Fruit fly (Drosophila melanogaster) whole organism, larva: ENCODE measurements around the gene CG4645.

ENCODE experiments used
- noc ChIP-seq: fragments of 200-800 bp; sonication (Bioruptor generic); optimal IDR thresholded peaks from 3 replicates; lab custom pipeline; 2019; ENCODE audit warnings: missing biosample characterization, mild to moderate bottlenecking, missing genetic modification characterization, moderate library complexity

CG4645 gene

dm6 chrX:12903099-12903616, 6.6 kb upstream of the CG4645 start, which contains the start of gene Flad1:
Flad1 (minus strand) TSS chrX:12903516.
- TF ChIP-seq noc (tag; lab: Kevin White, UChicago): no peak

dm6 chrX:12905014-12905900, 4.5 kb upstream of the CG4645 start:
- no peak for TF ChIP-seq noc (tag; lab: Kevin White, UChicago)

dm6 chrX:12905901-12906689, 3.7 kb upstream of the CG4645 start, which contains the start of gene CG4404:
CG4404 (minus strand) TSS chrX:12906018.
- no peak for TF ChIP-seq noc (tag; lab: Kevin White, UChicago)

dm6 chrX:12906914-12907313, 2.8 kb upstream of the CG4645 start, which contains the start of gene mRpL49:
mRpL49 (plus strand) TSS chrX:12907105.
- TF ChIP-seq noc (tag; lab: Kevin White, UChicago): no peak

dm6 chrX:12913729-12914128, 4.0 kb downstream of the CG4645 start:
- TF ChIP-seq noc (tag; lab: Kevin White, UChicago): no peak

dm6 chrX:12917177-12917576, 7.4 kb downstream of the CG4645 start, which contains the start of gene fne:
fne (plus strand) TSS chrX:12917477.
- TF ChIP-seq noc (tag; lab: Kevin White, UChicago): no peak

- no peak for TF ChIP-seq noc (tag; lab: Kevin White, UChicago)
Measured at dm6 chrX:12919594-12919993, 9.8 kb downstream of the CG4645 start.

- TF ChIP-seq noc (tag; lab: Kevin White, UChicago): no peak
Measured at dm6 chrX:12922338-12922737, 12.6 kb downstream of the CG4645 start.

- no peak for TF ChIP-seq noc (tag; lab: Kevin White, UChicago)
Measured at dm6 chrX:12923258-12923901, 13.6 kb downstream of the CG4645 start.

dm6 chrX:12925426-12926256, 15.9 kb downstream of the CG4645 start:
- TF ChIP-seq noc (tag; lab: Kevin White, UChicago): no peak

- TF ChIP-seq noc (tag; lab: Kevin White, UChicago): no peak
Measured at dm6 chrX:12927612-12928011, 17.9 kb downstream of the CG4645 start.

dm6 chrX:12929817-12930216, 20.1 kb downstream of the CG4645 start:
- no peak for TF ChIP-seq noc (tag; lab: Kevin White, UChicago)

- no peak for TF ChIP-seq noc (tag; lab: Kevin White, UChicago)
Measured at dm6 chrX:12937825-12938520, 28.2 kb downstream of the CG4645 start.

dm6 chrX:12939021-12939420, 29.3 kb downstream of the CG4645 start:
- TF ChIP-seq noc (tag; lab: Kevin White, UChicago): no peak
